Worm (Caenorhabditis elegans): ENCODE measurements around the gene C24H12.6.
A peak's percentile ranks its signal among the peaks of the same experiment; 100 is the strongest.

- TF ChIP-seq elt-3 (tag; optimal IDR thresholded peaks at IDR 0.05) (no peak), zag-1 (tag; optimal IDR thresholded peaks at IDR 0.05) (no peak), skn-1 (tag; optimal IDR thresholded peaks at IDR 0.05) (no peak), mdl-1 (tag; optimal IDR thresholded peaks at IDR 0.05) (no peak), fos-1 (tag; optimal IDR thresholded peaks at IDR 0.05) (peak; percentile 69), ama-1 (optimal IDR thresholded peaks at IDR 0.05) (no peak), elt-1 (tag; optimal IDR thresholded peaks at IDR 0.05) (no peak), ztf-11 (tag; optimal IDR thresholded peaks at IDR 0.05) (no peak), snpc-4 (tag; optimal IDR thresholded peaks at IDR 0.05) (no peak), unc-55 (GFP tag; optimal IDR thresholded peaks at IDR 0.05) (no peak)
Measured at ce11 chrII:402435-402834, 16.2 kb downstream of the C24H12.6 start, which contains the start of gene clec-10.

Data from whole organism, L2 larva.